Worm (Caenorhabditis elegans) whole organism, young adult: ENCODE measurements around the gene pat-12.

ENCODE experiments used
- B0261.1 ChIP-seq: sonication (generic microtip); optimal IDR thresholded peaks from 2 replicates; lab custom pipeline; 2016; ENCODE audit warnings: mild to moderate bottlenecking, missing genetic modification characterization, moderate library complexity, missing compliant biosample characterization
- B0336.3 ChIP-seq: fragments of 200-800 bp; sonication (Bioruptor generic); IDR thresholded peaks from 2 replicates; pipeline ENCODE4 v1.3.6; 2022; ENCODE audit warnings: missing genetic modification characterization, missing compliant biosample characterization
- C06A6.2 ChIP-seq: fragments of 200-800 bp; sonication (Bioruptor generic); conservative IDR thresholded peaks from 2 replicates; pipeline ENCODE4 v1.3.6; 2022; ENCODE audit warnings: missing genetic modification characterization, missing compliant biosample characterization
- C17E4.6 ChIP-seq: fragments of 200-800 bp; sonication (Bioruptor generic); IDR thresholded peaks from 2 replicates; pipeline ENCODE4 v1.3.6; 2022; ENCODE audit warnings: missing genetic modification reagents, missing genetic modification characterization, missing compliant biosample characterization
- F10E7.11 ChIP-seq: sonication (generic microtip); optimal IDR thresholded peaks from 2 replicates; lab custom pipeline; 2017; ENCODE audit warnings: mild to moderate bottlenecking, missing genetic modification characterization, moderate library complexity, missing compliant biosample characterization
- F37B4.10 ChIP-seq: fragments of 200-800 bp; sonication (Bioruptor generic); IDR thresholded peaks from 2 replicates; pipeline ENCODE4 v1.3.6; 2022; ENCODE audit warnings: missing genetic modification characterization, missing compliant biosample characterization
- F52B5.7 ChIP-seq: sonication (generic microtip); optimal IDR thresholded peaks from 2 replicates; lab custom pipeline; 2016; ENCODE audit warnings: mild to moderate bottlenecking, missing genetic modification characterization, missing compliant biosample characterization
- F57A8.1 ChIP-seq: fragments of 200-800 bp; sonication (Bioruptor generic); optimal IDR thresholded peaks from 2 replicates; lab custom pipeline; 2018; ENCODE audit warnings: mild to moderate bottlenecking, missing genetic modification characterization, moderate library complexity, missing compliant biosample characterization
- F57C9.4 ChIP-seq: sonication (generic microtip); optimal IDR thresholded peaks from 2 replicates; lab custom pipeline; 2017; ENCODE audit warnings: mild to moderate bottlenecking, missing genetic modification characterization, missing compliant biosample characterization
- K11D2.4 ChIP-seq: fragments of 200-800 bp; sonication (Bioruptor generic); IDR thresholded peaks from 2 replicates; pipeline ENCODE4 v1.3.6; 2022; ENCODE audit warnings: missing genetic modification reagents, missing genetic modification characterization, missing compliant biosample characterization
- K12H6.12 ChIP-seq: fragments of 200-800 bp; sonication (Bioruptor generic); optimal IDR thresholded peaks from 2 replicates; lab custom pipeline; 2018; ENCODE audit warnings: mild to moderate bottlenecking, missing genetic modification characterization, missing compliant biosample characterization
- T26A5.8 ChIP-seq: sonication (generic microtip); optimal IDR thresholded peaks from 2 replicates; lab custom pipeline; 2016; ENCODE audit warnings: missing genetic modification characterization, missing compliant biosample characterization
- Y56A3A.18 ChIP-seq: fragments of 200-800 bp; sonication (Bioruptor generic); IDR thresholded peaks from 2 replicates; pipeline ENCODE4 v1.3.6; 2022; ENCODE audit warnings: missing genetic modification reagents, missing genetic modification characterization, missing compliant biosample characterization
- akir-1 ChIP-seq: fragments of 200-800 bp; sonication (Bioruptor generic); optimal IDR thresholded peaks from 2 replicates; lab custom pipeline; 2018; ENCODE audit warnings: mild to moderate bottlenecking, missing genetic modification characterization, moderate library complexity, missing compliant biosample characterization
- aptf-3 ChIP-seq: fragments of 200-800 bp; sonication (Bioruptor generic); IDR thresholded peaks from 2 replicates; pipeline ENCODE4 v1.3.6; 2022; ENCODE audit warnings: missing genetic modification characterization, missing compliant biosample characterization
- attf-3 ChIP-seq: fragments of 200-800 bp; sonication (Bioruptor generic); conservative IDR thresholded peaks from 2 replicates; pipeline ENCODE4 v1.3.6; 2022; ENCODE audit warnings: missing genetic modification reagents, missing genetic modification characterization, missing compliant biosample characterization
- bed-2 ChIP-seq: fragments of 200-800 bp; sonication (Bioruptor generic); IDR thresholded peaks from 2 replicates; pipeline ENCODE4 v1.3.6; 2022; ENCODE audit warnings: missing genetic modification reagents, missing genetic modification characterization, missing compliant biosample characterization
- ccch-3 ChIP-seq: fragments of 200-800 bp; sonication (Bioruptor generic); optimal IDR thresholded peaks from 2 replicates; lab custom pipeline; 2018; ENCODE audit warnings: mild to moderate bottlenecking, missing genetic modification characterization, missing compliant biosample characterization
- cebp-2 ChIP-seq: fragments of 200-800 bp; sonication (Bioruptor generic); IDR thresholded peaks from 2 replicates; pipeline ENCODE4 v1.3.6; 2022; ENCODE audit warnings: missing genetic modification characterization, missing compliant biosample characterization
- ceh-58 ChIP-seq: fragments of 200-800 bp; sonication (Bioruptor generic); IDR thresholded peaks from 2 replicates; pipeline ENCODE4 v1.3.6; 2022; ENCODE audit warnings: missing genetic modification characterization, missing compliant biosample characterization
- ceh-79 ChIP-seq: sonication (generic microtip); optimal IDR thresholded peaks from 2 replicates; lab custom pipeline; 2017; ENCODE audit warnings: mild to moderate bottlenecking, missing genetic modification characterization, missing compliant biosample characterization
- dpl-1 ChIP-seq: fragments of 150-350 bp; optimal IDR thresholded peaks from 2 replicates; lab custom pipeline; 2014; ENCODE audit warnings: missing biosample characterization, missing genetic modification reagents, missing genetic modification characterization
- gei-17 ChIP-seq: fragments of 200-800 bp; sonication (Bioruptor generic); optimal IDR thresholded peaks from 2 replicates; lab custom pipeline; 2018; ENCODE audit warnings: mild to moderate bottlenecking, missing genetic modification characterization, missing compliant biosample characterization
- him-1 ChIP-seq: sonication (generic microtip); optimal IDR thresholded peaks from 2 replicates; lab custom pipeline; 2016; ENCODE audit warnings: missing genotype, missing genetic modification reagents, missing genetic modification characterization, missing compliant biosample characterization
- hlh-26 ChIP-seq: fragments of 200-800 bp; sonication (Bioruptor generic); conservative IDR thresholded peaks from 2 replicates; pipeline ENCODE4 v1.3.6; 2022; ENCODE audit warnings: missing genetic modification reagents, missing genetic modification characterization, missing compliant biosample characterization
- lin-26 ChIP-seq: fragments of 200-800 bp; sonication (Bioruptor generic); IDR thresholded peaks from 2 replicates; pipeline ENCODE4 v1.3.6; 2022; ENCODE audit warnings: missing genetic modification reagents, missing genetic modification characterization, missing compliant biosample characterization
- lin-40 ChIP-seq: sonication (generic microtip); optimal IDR thresholded peaks from 2 replicates; lab custom pipeline; 2016; ENCODE audit warnings: missing genetic modification characterization, mild to moderate bottlenecking, missing compliant biosample characterization, missing genotype, missing genetic modification reagents
- lsy-27 ChIP-seq: sonication (generic microtip); optimal IDR thresholded peaks from 2 replicates; lab custom pipeline; 2017; ENCODE audit warnings: missing genetic modification characterization, mild to moderate bottlenecking, missing compliant biosample characterization, antibody characterized with exemption, missing genotype, borderline replicate concordance; ENCODE audit not compliant: insufficient read depth
- madf-8 ChIP-seq: fragments of 200-800 bp; sonication (Bioruptor generic); conservative IDR thresholded peaks from 2 replicates; pipeline ENCODE4 v1.3.6; 2022; ENCODE audit warnings: missing genetic modification reagents, missing genetic modification characterization, missing compliant biosample characterization
- mel-28 ChIP-seq: sonication (generic microtip); optimal IDR thresholded peaks from 2 replicates; lab custom pipeline; 2016; ENCODE audit warnings: borderline replicate concordance, mild to moderate bottlenecking, missing genetic modification characterization, missing compliant biosample characterization
- nfya-2 ChIP-seq: fragments of 200-800 bp; sonication (Bioruptor generic); IDR thresholded peaks from 2 replicates; pipeline ENCODE4 v1.3.6; 2022; ENCODE audit warnings: missing genetic modification reagents, missing genetic modification characterization, missing compliant biosample characterization
- nhr-120 ChIP-seq: fragments of 200-800 bp; sonication (Bioruptor generic); IDR thresholded peaks from 2 replicates; pipeline ENCODE4 v1.3.6; 2022; ENCODE audit warnings: missing genetic modification characterization, missing compliant biosample characterization
- nhr-27 ChIP-seq: fragments of 200-800 bp; sonication (Bioruptor generic); optimal IDR thresholded peaks from 2 replicates; lab custom pipeline; 2018; ENCODE audit warnings: mild to moderate bottlenecking, missing genetic modification characterization, moderate library complexity, missing compliant biosample characterization
- nhr-90 ChIP-seq: sonication (generic microtip); optimal IDR thresholded peaks from 2 replicates; lab custom pipeline; 2016; ENCODE audit warnings: missing genotype, mild to moderate bottlenecking, missing genetic modification characterization, missing compliant biosample characterization
- rec-8 ChIP-seq, 2 experiments: sonication (generic microtip); optimal IDR thresholded peaks; 2 replicates each; lab custom pipeline; 2016; ENCODE audit warnings: mild to moderate bottlenecking in 2 of 2, missing genetic modification characterization in 2 of 2, missing genetic modification reagents in 2 of 2, missing genotype in 2 of 2, missing biosample characterization in 1 of 2, missing compliant biosample characterization in 1 of 2, moderate library complexity in 1 of 2
- sea-2 ChIP-seq: fragments of 200-800 bp; sonication (Bioruptor generic); IDR thresholded peaks from 2 replicates; pipeline ENCODE4 v1.3.6; 2022; ENCODE audit warnings: missing genetic modification characterization, missing compliant biosample characterization
- snpc-1.1 ChIP-seq: sonication (generic microtip); optimal IDR thresholded peaks from 2 replicates; lab custom pipeline; 2017; ENCODE audit warnings: missing genetic modification characterization, mild to moderate bottlenecking, missing compliant biosample characterization, antibody characterized with exemption, moderate library complexity, missing genotype, missing genetic modification reagents; ENCODE audit not compliant: insufficient read depth
- snpc-1.3 ChIP-seq: sonication (generic microtip); optimal IDR thresholded peaks from 2 replicates; lab custom pipeline; 2017; ENCODE audit warnings: missing genetic modification characterization, mild to moderate bottlenecking, missing compliant biosample characterization, antibody characterized with exemption, moderate library complexity, missing genotype, missing genetic modification reagents; ENCODE audit not compliant: insufficient read depth
- snpc-3.4 ChIP-seq: sonication (generic microtip); optimal IDR thresholded peaks from 2 replicates; lab custom pipeline; 2017; ENCODE audit warnings: missing genetic modification characterization, mild to moderate bottlenecking, missing compliant biosample characterization, antibody characterized with exemption, moderate library complexity, missing genotype, missing genetic modification reagents
- tlf-1 ChIP-seq: fragments of 200-800 bp; sonication (Bioruptor generic); optimal IDR thresholded peaks from 2 replicates; lab custom pipeline; 2018; ENCODE audit warnings: mild to moderate bottlenecking, missing genetic modification characterization, missing compliant biosample characterization
- unc-62 ChIP-seq: fragments of 150-350 bp; optimal IDR thresholded peaks from 2 replicates; lab custom pipeline; 2014; ENCODE audit warnings: missing biosample characterization, missing genetic modification reagents, missing genetic modification characterization
- zim-3 ChIP-seq: sonication (generic microtip); optimal IDR thresholded peaks from 2 replicates; lab custom pipeline; 2017; ENCODE audit warnings: mild to moderate bottlenecking, missing genetic modification characterization, moderate library complexity, missing compliant biosample characterization
- ztf-18 ChIP-seq: sonication (generic microtip); optimal IDR thresholded peaks from 2 replicates; lab custom pipeline; 2016; ENCODE audit warnings: missing genotype, mild to moderate bottlenecking, missing genetic modification characterization, missing compliant biosample characterization
- ztf-6 ChIP-seq: fragments of 200-800 bp; sonication (Bioruptor generic); IDR thresholded peaks from 2 replicates; pipeline ENCODE4 v1.3.6; 2022; ENCODE audit warnings: missing genetic modification reagents, missing genetic modification characterization, missing compliant biosample characterization

Gene pat-12

DNA sequence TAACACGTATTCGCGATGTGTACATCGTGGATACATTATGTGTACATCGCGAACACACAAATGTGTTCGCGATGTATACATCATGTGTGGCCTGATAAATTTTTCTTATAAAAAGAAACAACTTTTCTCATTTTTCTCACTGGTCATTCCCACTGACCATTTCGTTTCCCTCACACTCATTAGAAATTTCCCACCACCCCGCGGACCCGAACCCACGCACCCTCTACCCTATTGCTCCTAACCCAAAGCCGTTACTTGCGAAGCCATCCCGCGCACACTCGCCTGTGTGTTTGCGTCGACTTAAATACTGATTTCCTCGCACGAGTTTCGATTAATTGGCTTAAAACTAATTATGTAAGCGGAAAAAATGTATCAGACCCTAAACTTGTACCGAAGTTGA is 53.4 kb downstream of the pat-12 start (continued):
- TF ChIP-seq rec-8 (tag; optimal IDR thresholded peaks at IDR 0.05; lab: Kevin White, UChicago) (peak in 1 of 2 experiments; percentile 76), tlf-1 (no peak), gei-17 (no peak), sea-2 (GFP tag; lab: Robert Waterston, UW) (peak; percentile 43; the same call in 1 of the 2 replicates), C17E4.6 (GFP tag; lab: Robert Waterston, UW) (no peak), ztf-18 (tag; lab: Kevin White, UChicago) (peak; percentile 78), ztf-6 (GFP tag; lab: Robert Waterston, UW) (no peak), B0261.1 (tag; lab: Kevin White, UChicago) (peak; percentile 64), nhr-90 (peak; percentile 81), nhr-120 (GFP tag; lab: Robert Waterston, UW) (0 out of 2 replicates have a peak, but pooled peaks have one; percentile 22), mel-28 (tag; lab: Kevin White, UChicago) (no peak), lin-26 (peak; percentile 95), nfya-2 (GFP tag; lab: Robert Waterston, UW) (no peak), dpl-1 (GFP tag; lab: Kevin White, UChicago) (no peak), ccch-3 (GFP tag; lab: Kevin White, UChicago) (no peak), madf-8 (GFP tag; lab: Robert Waterston, UW) (0 out of 2 replicates have a peak, but pooled peaks have one; percentile 10), zim-3 (peak; percentile 17), bed-2 (GFP tag; lab: Robert Waterston, UW) (no peak), F57C9.4 (no peak), F52B5.7 (tag; lab: Kevin White, UChicago) (peak; percentile 37), K11D2.4 (GFP tag; lab: Robert Waterston, UW) (no peak), ceh-79 (tag; lab: Kevin White, UChicago) (peak; percentile 37), cebp-2 (no peak), F57A8.1 (GFP tag; lab: Kevin White, UChicago) (peak; percentile 21), attf-3 (GFP tag; lab: Robert Waterston, UW) (no peak), F37B4.10 (0 out of 2 replicates have a peak, but pooled peaks have one; percentile 17), snpc-3.4 (no peak), nhr-27 (tag; lab: Kevin White, UChicago) (no peak), hlh-26 (GFP tag; lab: Robert Waterston, UW) (no peak), T26A5.8 (tag; lab: Kevin White, UChicago) (peak; percentile 13), ceh-58 (GFP tag; lab: Robert Waterston, UW) (0 out of 2 replicates have a peak, but pooled peaks have one; percentile 79), unc-62 (GFP tag; lab: Kevin White, UChicago) (no peak), lsy-27 (no peak), Y56A3A.18 (GFP tag; lab: Robert Waterston, UW) (0 out of 2 replicates have a peak, but pooled peaks have one; percentile 43), him-1 (peak; percentile 83), akir-1 (no peak), C06A6.2 (GFP tag; lab: Robert Waterston, UW) (no peak), lin-40 (no peak), snpc-1.3 (tag; lab: Kevin White, UChicago) (peak; percentile 30), B0336.3 (GFP tag; lab: Robert Waterston, UW) (0 out of 2 replicates have a peak, but pooled peaks have one; percentile 51), K12H6.12 (no peak), F10E7.11 (tag; lab: Kevin White, UChicago) (no peak), aptf-3 (no peak), snpc-1.1 (no peak)
